Worm (Caenorhabditis elegans) whole organism, midembryonic: ENCODE results near the gene sec-16A.2.

Source experiments
- T22C8.4 ChIP-seq: fragments of 200-800 bp; sonication (Bioruptor generic); IDR thresholded peaks from 2 replicates; pipeline ENCODE4 v1.3.6; 2022; ENCODE audit warnings: missing genetic modification characterization, missing compliant biosample characterization
- cog-1 ChIP-seq: sonication (generic microtip); optimal IDR thresholded peaks from 2 replicates; lab custom pipeline; 2016; ENCODE audit warnings: missing genetic modification characterization, missing compliant biosample characterization
- flt-1 ChIP-seq: fragments of 200-800 bp; sonication (Bioruptor generic); IDR thresholded peaks from 2 replicates; pipeline ENCODE4 v1.3.6; 2022; ENCODE audit warnings: missing genetic modification characterization, missing compliant biosample characterization
- klf-2 ChIP-seq: fragments of 200-800 bp; sonication (Bioruptor generic); conservative IDR thresholded peaks from 2 replicates; pipeline ENCODE4 v1.3.6; 2022; ENCODE audit warnings: missing genetic modification reagents, missing genetic modification characterization, missing compliant biosample characterization
- med-1 ChIP-seq: sonication (generic microtip); optimal IDR thresholded peaks from 2 replicates; lab custom pipeline; 2017; ENCODE audit warnings: missing genetic modification characterization, mild to moderate bottlenecking, missing compliant biosample characterization, antibody characterized with exemption, missing genetic modification reagents; ENCODE audit not compliant: insufficient read depth
- ref-1 ChIP-seq: fragments of 200-800 bp; sonication (Bioruptor generic); conservative IDR thresholded peaks from 2 replicates; pipeline ENCODE4 v1.3.6; 2022; ENCODE audit warnings: missing genetic modification reagents, missing genetic modification characterization, missing compliant biosample characterization
- tab-1 ChIP-seq: fragments of 200-800 bp; sonication (Bioruptor generic); IDR thresholded peaks from 2 replicates; pipeline ENCODE4 v1.3.6; 2022; ENCODE audit warnings: missing genetic modification characterization, missing compliant biosample characterization
- ztf-29 ChIP-seq: fragments of 200-800 bp; sonication (Bioruptor generic); IDR thresholded peaks from 2 replicates; pipeline ENCODE4 v1.3.6; 2022; ENCODE audit warnings: missing genetic modification reagents, missing genetic modification characterization, missing compliant biosample characterization

DNA sequence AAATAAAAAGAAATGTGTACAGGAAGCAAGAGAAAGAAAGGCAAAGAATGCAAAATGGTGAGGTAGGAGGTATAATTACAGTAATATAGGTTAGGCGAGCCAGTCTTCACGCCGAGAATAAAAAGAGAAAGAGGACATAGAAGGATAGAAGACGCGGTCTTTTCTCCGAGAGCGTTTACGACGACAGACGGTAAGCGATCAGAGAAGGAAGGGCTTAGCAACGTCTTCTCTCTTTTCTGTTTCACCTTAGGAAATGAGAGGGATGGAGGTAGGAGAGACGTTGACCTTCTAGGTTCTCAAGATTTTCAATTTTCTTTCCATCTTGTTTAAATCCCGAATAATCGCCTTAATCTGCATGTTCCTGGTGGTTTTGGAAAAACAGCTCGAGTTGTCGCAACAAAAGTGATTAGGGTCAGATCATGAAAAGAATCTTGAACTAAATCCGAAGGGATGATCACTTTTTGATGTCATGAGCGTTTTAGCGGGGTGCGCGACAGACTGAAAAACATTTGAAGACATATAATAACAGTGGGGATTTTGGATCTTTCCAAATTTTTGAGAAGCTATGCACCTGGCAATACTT lies 16.0 kb upstream of the sec-16A.2 start, which contains the start of gene cutl-29:
- TF ChIP-seq med-1 (no peak), tab-1 (GFP tag; lab: Robert Waterston, UW) (no peak), klf-2 (GFP tag; lab: Robert Waterston, UW) (no peak), flt-1 (GFP tag; lab: Robert Waterston, UW) (no peak), cog-1 (tag; lab: Kevin White, UChicago) (no peak), T22C8.4 (no peak), ref-1 (GFP tag; lab: Robert Waterston, UW) (no peak), ztf-29 (no peak)
